Worm (Caenorhabditis elegans) whole organism, midembryonic: Measurements from ENCODE around the gene spe-43.

Experiments
- cog-1 ChIP-seq: sonication (generic microtip); optimal IDR thresholded peaks from 2 replicates; lab custom pipeline; 2016; ENCODE audit warnings: missing genetic modification characterization, missing compliant biosample characterization
- flt-1 ChIP-seq: fragments of 200-800 bp; sonication (Bioruptor generic); IDR thresholded peaks from 2 replicates; pipeline ENCODE4 v1.3.6; 2022; ENCODE audit warnings: missing genetic modification characterization, missing compliant biosample characterization
- klf-2 ChIP-seq: fragments of 200-800 bp; sonication (Bioruptor generic); conservative IDR thresholded peaks from 2 replicates; pipeline ENCODE4 v1.3.6; 2022; ENCODE audit warnings: missing genetic modification reagents, missing genetic modification characterization, missing compliant biosample characterization
- med-1 ChIP-seq: sonication (generic microtip); optimal IDR thresholded peaks from 2 replicates; lab custom pipeline; 2017; ENCODE audit warnings: missing genetic modification characterization, mild to moderate bottlenecking, missing compliant biosample characterization, antibody characterized with exemption, missing genetic modification reagents; ENCODE audit not compliant: insufficient read depth
- ref-1 ChIP-seq: fragments of 200-800 bp; sonication (Bioruptor generic); conservative IDR thresholded peaks from 2 replicates; pipeline ENCODE4 v1.3.6; 2022; ENCODE audit warnings: missing genetic modification reagents, missing genetic modification characterization, missing compliant biosample characterization
- tab-1 ChIP-seq: fragments of 200-800 bp; sonication (Bioruptor generic); IDR thresholded peaks from 2 replicates; pipeline ENCODE4 v1.3.6; 2022; ENCODE audit warnings: missing genetic modification characterization, missing compliant biosample characterization
- ztf-23 ChIP-seq: fragments of 200-800 bp; sonication (Bioruptor generic); IDR thresholded peaks from 2 replicates; pipeline ENCODE4 v1.3.6; 2022; ENCODE audit warnings: missing genetic modification reagents, missing genetic modification characterization, missing compliant biosample characterization
- ztf-29 ChIP-seq: fragments of 200-800 bp; sonication (Bioruptor generic); IDR thresholded peaks from 2 replicates; pipeline ENCODE4 v1.3.6; 2022; ENCODE audit warnings: missing genetic modification reagents, missing genetic modification characterization, missing compliant biosample characterization

ce11 chrIV:13125999-13126398 is 16.2 kb downstream of the spe-43 start:
- TF ChIP-seq cog-1 = no peak
- TF ChIP-seq tab-1 (GFP tag; lab: Robert Waterston, UW) = no peak
- TF ChIP-seq ref-1 (GFP tag; lab: Robert Waterston, UW) = no peak
- TF ChIP-seq med-1 (GFP tag; lab: Kevin White, UChicago) = no peak
- TF ChIP-seq ztf-29 (GFP tag; lab: Robert Waterston, UW) = no peak
- TF ChIP-seq flt-1 (GFP tag; lab: Robert Waterston, UW) = no peak
- no peak for TF ChIP-seq ztf-23 (GFP tag; lab: Robert Waterston, UW)
- no peak for TF ChIP-seq klf-2 (GFP tag; lab: Robert Waterston, UW)
